Fruit fly (Drosophila melanogaster) whole organism, pupa: Measurements from ENCODE around the gene CG6931.
A peak's percentile ranks its signal among the peaks of the same experiment; 100 is the strongest.

Source experiments
- CG13204 ChIP-seq: fragments of 200-800 bp; sonication (Bioruptor generic); optimal IDR thresholded peaks from 2 replicates; lab custom pipeline; 2018; ENCODE audit warnings: missing biosample characterization, mild to moderate bottlenecking, missing genetic modification characterization, moderate library complexity
- CG14655 ChIP-seq: fragments of 200-800 bp; sonication (Bioruptor generic); optimal IDR thresholded peaks from 3 replicates; lab custom pipeline; 2017; ENCODE audit warnings: mild to moderate bottlenecking, missing biosample characterization, missing genetic modification reagents, missing genetic modification characterization
- CG32121 ChIP-seq: fragments of 200-800 bp; sonication (Bioruptor generic); IDR thresholded peaks from 2 replicates; pipeline ENCODE4 v1.3.6; 2022; ENCODE audit warnings: missing biosample characterization, missing genetic modification characterization
- CG8159 ChIP-seq: fragments of 200-800 bp; sonication (Bioruptor generic); optimal IDR thresholded peaks from 3 replicates; lab custom pipeline; 2018; ENCODE audit warnings: missing biosample characterization, mild to moderate bottlenecking, missing genetic modification characterization, moderate library complexity
- CG9948 ChIP-seq: fragments of 200-800 bp; sonication (Bioruptor generic); optimal IDR thresholded peaks from 2 replicates; lab custom pipeline; 2018; ENCODE audit warnings: missing biosample characterization, mild to moderate bottlenecking, missing genetic modification characterization, moderate library complexity
- EcR ChIP-seq: fragments of 200-800 bp; sonication (Bioruptor generic); optimal IDR thresholded peaks from 3 replicates; lab custom pipeline; 2019; ENCODE audit warnings: missing biosample characterization, missing genetic modification characterization, mild to moderate bottlenecking, moderate library complexity, missing genetic modification reagents
- Pif1A ChIP-seq: fragments of 200-800 bp; sonication (Bioruptor generic); optimal IDR thresholded peaks from 3 replicates; lab custom pipeline; 2016; ENCODE audit warnings: missing biosample characterization, missing genetic modification characterization
- Snoo ChIP-seq: fragments of 200-800 bp; sonication (Bioruptor generic); optimal IDR thresholded peaks from 3 replicates; lab custom pipeline; 2017; ENCODE audit warnings: missing biosample characterization, mild to moderate bottlenecking, missing genetic modification characterization, inconsistent platforms
- fd96Ca ChIP-seq: fragments of 200-800 bp; sonication (Bioruptor generic); IDR thresholded peaks from 3 replicates; pipeline ENCODE4 v1.3.6; 2022; ENCODE audit warnings: missing biosample characterization, missing genetic modification characterization
- gl ChIP-seq: fragments of 200-800 bp; sonication (Bioruptor generic); optimal IDR thresholded peaks from 2 replicates; lab custom pipeline; 2018; ENCODE audit warnings: missing biosample characterization, mild to moderate bottlenecking, missing genetic modification characterization

CG6931 gene

dm6 chr3L:12040313-12040924 is 49.9 kb downstream of the CG6931 start:
- TF ChIP-seq CG9948 (tag; lab: Kevin White, UChicago) = no peak
- TF ChIP-seq Snoo = no peak
- peak; percentile 58 for TF ChIP-seq gl
- peak; percentile 71 for TF ChIP-seq CG13204 (GFP tag; lab: Kevin White, UChicago)
- peak; percentile 28 for TF ChIP-seq Pif1A
- TF ChIP-seq CG14655 (GFP tag; lab: Kevin White, UChicago) = peak; percentile 22
- peak; percentile 18; the same call in 1 of the 3 replicates for TF ChIP-seq fd96Ca
- peak; percentile 15 for TF ChIP-seq CG8159
- peak; percentile 96 for TF ChIP-seq EcR
- TF ChIP-seq CG32121 (GFP tag; lab: Robert Waterston, UW) = 0 out of 2 replicates have a peak, but pooled peaks have one; percentile 33
